Worm (Caenorhabditis elegans) whole organism, young adult: ENCODE measurements around the gene T04F3.1.

ENCODE experiments used
- C17E4.6 ChIP-seq: fragments of 200-800 bp; sonication (Bioruptor generic); IDR thresholded peaks from 2 replicates; pipeline ENCODE4 v1.3.6; 2022; ENCODE audit warnings: missing genetic modification reagents, missing genetic modification characterization, missing compliant biosample characterization
- D2030.7 ChIP-seq: fragments of 200-800 bp; sonication (Bioruptor generic); IDR thresholded peaks from 2 replicates; pipeline ENCODE4 v1.3.6; 2022; ENCODE audit warnings: missing genetic modification reagents, missing genetic modification characterization, missing compliant biosample characterization
- F10E7.11 ChIP-seq: sonication (generic microtip); optimal IDR thresholded peaks from 2 replicates; lab custom pipeline; 2017; ENCODE audit warnings: mild to moderate bottlenecking, missing genetic modification characterization, moderate library complexity, missing compliant biosample characterization
- F23B12.7 ChIP-seq: sonication (generic microtip); optimal IDR thresholded peaks from 2 replicates; lab custom pipeline; 2017; ENCODE audit warnings: missing genetic modification characterization, mild to moderate bottlenecking, missing compliant biosample characterization, antibody characterized with exemption, moderate library complexity; ENCODE audit not compliant: insufficient read depth
- F55B11.4 ChIP-seq: sonication (generic microtip); optimal IDR thresholded peaks from 2 replicates; lab custom pipeline; 2016; ENCODE audit warnings: missing compliant biosample characterization, missing genetic modification characterization, borderline replicate concordance; ENCODE audit not compliant: insufficient read depth
- F57A8.1 ChIP-seq: fragments of 200-800 bp; sonication (Bioruptor generic); optimal IDR thresholded peaks from 2 replicates; lab custom pipeline; 2018; ENCODE audit warnings: mild to moderate bottlenecking, missing genetic modification characterization, moderate library complexity, missing compliant biosample characterization
- F57C9.4 ChIP-seq: sonication (generic microtip); optimal IDR thresholded peaks from 2 replicates; lab custom pipeline; 2017; ENCODE audit warnings: mild to moderate bottlenecking, missing genetic modification characterization, missing compliant biosample characterization
- K12H6.12 ChIP-seq: fragments of 200-800 bp; sonication (Bioruptor generic); optimal IDR thresholded peaks from 2 replicates; lab custom pipeline; 2018; ENCODE audit warnings: mild to moderate bottlenecking, missing genetic modification characterization, missing compliant biosample characterization
- T26A5.8 ChIP-seq: sonication (generic microtip); optimal IDR thresholded peaks from 2 replicates; lab custom pipeline; 2016; ENCODE audit warnings: missing genetic modification characterization, missing compliant biosample characterization
- Y56A3A.18 ChIP-seq: fragments of 200-800 bp; sonication (Bioruptor generic); IDR thresholded peaks from 2 replicates; pipeline ENCODE4 v1.3.6; 2022; ENCODE audit warnings: missing genetic modification reagents, missing genetic modification characterization, missing compliant biosample characterization
- Y79H2A.3 ChIP-seq: fragments of 200-800 bp; sonication (Bioruptor generic); conservative IDR thresholded peaks from 2 replicates; pipeline ENCODE4 v1.3.6; 2022; ENCODE audit warnings: missing genetic modification reagents, missing genetic modification characterization, missing compliant biosample characterization
- aptf-2 ChIP-seq: fragments of 200-800 bp; sonication (Bioruptor generic); conservative IDR thresholded peaks from 2 replicates; pipeline ENCODE4 v1.3.6; 2022; ENCODE audit warnings: missing genetic modification reagents, missing genetic modification characterization, missing compliant biosample characterization
- aptf-3 ChIP-seq: fragments of 200-800 bp; sonication (Bioruptor generic); IDR thresholded peaks from 2 replicates; pipeline ENCODE4 v1.3.6; 2022; ENCODE audit warnings: missing genetic modification characterization, missing compliant biosample characterization
- atf-7 ChIP-seq: sonication (generic microtip); optimal IDR thresholded peaks from 2 replicates; lab custom pipeline; 2017; ENCODE audit warnings: mild to moderate bottlenecking, missing genetic modification characterization, missing compliant biosample characterization
- athp-1 ChIP-seq: sonication (generic microtip); optimal IDR thresholded peaks from 2 replicates; lab custom pipeline; 2017; ENCODE audit warnings: mild to moderate bottlenecking, missing genetic modification characterization, missing compliant biosample characterization
- attf-6 ChIP-seq: fragments of 200-800 bp; sonication (Bioruptor generic); IDR thresholded peaks from 2 replicates; pipeline ENCODE4 v1.3.6; 2022; ENCODE audit warnings: missing genetic modification reagents, missing genetic modification characterization, missing compliant biosample characterization
- bed-2 ChIP-seq: fragments of 200-800 bp; sonication (Bioruptor generic); IDR thresholded peaks from 2 replicates; pipeline ENCODE4 v1.3.6; 2022; ENCODE audit warnings: missing genetic modification reagents, missing genetic modification characterization, missing compliant biosample characterization
- ceh-100 ChIP-seq: fragments of 200-800 bp; sonication (Bioruptor generic); IDR thresholded peaks from 2 replicates; pipeline ENCODE4 v1.3.6; 2022; ENCODE audit warnings: missing genetic modification reagents, missing genetic modification characterization, missing compliant biosample characterization
- ceh-27 ChIP-seq: fragments of 200-800 bp; sonication (Bioruptor generic); optimal IDR thresholded peaks from 2 replicates; lab custom pipeline; 2018; ENCODE audit warnings: mild to moderate bottlenecking, missing genetic modification characterization, moderate library complexity, missing compliant biosample characterization
- die-1 ChIP-seq: sonication (generic microtip); optimal IDR thresholded peaks from 2 replicates; lab custom pipeline; 2016; ENCODE audit warnings: missing genotype, mild to moderate bottlenecking, missing genetic modification characterization, missing compliant biosample characterization
- dpl-1 ChIP-seq: fragments of 150-350 bp; optimal IDR thresholded peaks from 2 replicates; lab custom pipeline; 2014; ENCODE audit warnings: missing biosample characterization, missing genetic modification reagents, missing genetic modification characterization
- efl-1 ChIP-seq: fragments of 150-350 bp; optimal IDR thresholded peaks from 2 replicates; lab custom pipeline; 2014; ENCODE audit warnings: missing biosample characterization, missing genetic modification reagents, missing genetic modification characterization
- egl-18 ChIP-seq: fragments of 200-800 bp; sonication (Bioruptor generic); IDR thresholded peaks from 2 replicates; pipeline ENCODE4 v1.3.6; 2022; ENCODE audit warnings: missing genetic modification reagents, missing genetic modification characterization, missing compliant biosample characterization
- him-1 ChIP-seq: sonication (generic microtip); optimal IDR thresholded peaks from 2 replicates; lab custom pipeline; 2016; ENCODE audit warnings: missing genotype, missing genetic modification reagents, missing genetic modification characterization, missing compliant biosample characterization
- hlh-12 ChIP-seq: sonication (generic microtip); optimal IDR thresholded peaks from 2 replicates; lab custom pipeline; 2016; ENCODE audit warnings: missing genetic modification characterization, missing compliant biosample characterization
- hmg-1.2 ChIP-seq: fragments of 200-800 bp; sonication (Bioruptor generic); IDR thresholded peaks from 2 replicates; pipeline ENCODE4 v1.3.6; 2022; ENCODE audit warnings: missing genetic modification reagents, missing genetic modification characterization, missing compliant biosample characterization
- lag-1 ChIP-seq: fragments of 200-800 bp; sonication (Bioruptor generic); IDR thresholded peaks from 2 replicates; pipeline ENCODE4 v1.3.6; 2022; ENCODE audit warnings: missing genetic modification reagents, missing genetic modification characterization, missing compliant biosample characterization
- lin-26 ChIP-seq: fragments of 200-800 bp; sonication (Bioruptor generic); IDR thresholded peaks from 2 replicates; pipeline ENCODE4 v1.3.6; 2022; ENCODE audit warnings: missing genetic modification reagents, missing genetic modification characterization, missing compliant biosample characterization
- lin-35 ChIP-seq, 3 experiments: fragments of 150-350 bp in 2 of 3; sonication (generic microtip) in 1 of 3; optimal IDR thresholded peaks; 2 replicates each; lab custom pipeline; 2014 to 2018; ENCODE audit warnings: missing biosample characterization in 3 of 3, missing genetic modification characterization in 3 of 3, missing genetic modification reagents in 3 of 3
- lin-54 ChIP-seq: fragments of 200-800 bp; sonication (Bioruptor generic); optimal IDR thresholded peaks from 2 replicates; lab custom pipeline; 2018; ENCODE audit warnings: mild to moderate bottlenecking, missing genetic modification characterization, missing compliant biosample characterization
- lsl-1 ChIP-seq: fragments of 200-800 bp; sonication (Bioruptor generic); optimal IDR thresholded peaks from 2 replicates; lab custom pipeline; 2018; ENCODE audit warnings: mild to moderate bottlenecking, missing genetic modification characterization, moderate library complexity, missing compliant biosample characterization
- madf-3 ChIP-seq: fragments of 200-800 bp; sonication (Bioruptor generic); IDR thresholded peaks from 2 replicates; pipeline ENCODE4 v1.3.6; 2022; ENCODE audit warnings: missing genetic modification reagents, missing genetic modification characterization, missing compliant biosample characterization
- madf-6 ChIP-seq: fragments of 200-800 bp; sonication (Bioruptor generic); IDR thresholded peaks from 2 replicates; pipeline ENCODE4 v1.3.6; 2022; ENCODE audit warnings: missing genetic modification reagents, missing genetic modification characterization, missing compliant biosample characterization
- mcd-1 ChIP-seq: fragments of 200-800 bp; sonication (Bioruptor generic); IDR thresholded peaks from 2 replicates; pipeline ENCODE4 v1.3.6; 2022; ENCODE audit warnings: missing genetic modification reagents, missing genetic modification characterization, missing compliant biosample characterization
- nfya-1 ChIP-seq: sonication (generic microtip); optimal IDR thresholded peaks from 2 replicates; lab custom pipeline; 2017; ENCODE audit warnings: antibody characterized with exemption, missing compliant biosample characterization, missing genetic modification characterization, borderline replicate concordance; ENCODE audit not compliant: insufficient read depth
- nfyb-1 ChIP-seq: fragments of 200-800 bp; sonication (Bioruptor generic); IDR thresholded peaks from 2 replicates; pipeline ENCODE4 v1.3.6; 2022; ENCODE audit warnings: missing genetic modification reagents, missing genetic modification characterization, missing compliant biosample characterization
- pha-4 ChIP-seq: fragments of 150-350 bp; sonication (generic microtip); optimal IDR thresholded peaks from 2 replicates; lab custom pipeline; 2014; ENCODE audit warnings: missing biosample characterization, missing genetic modification reagents, missing genetic modification characterization
- sea-2 ChIP-seq: fragments of 200-800 bp; sonication (Bioruptor generic); IDR thresholded peaks from 2 replicates; pipeline ENCODE4 v1.3.6; 2022; ENCODE audit warnings: missing genetic modification characterization, missing compliant biosample characterization
- snpc-3.4 ChIP-seq: sonication (generic microtip); optimal IDR thresholded peaks from 2 replicates; lab custom pipeline; 2017; ENCODE audit warnings: missing genetic modification characterization, mild to moderate bottlenecking, missing compliant biosample characterization, antibody characterized with exemption, moderate library complexity, missing genotype, missing genetic modification reagents
- unc-130 ChIP-seq: sonication (generic microtip); optimal IDR thresholded peaks from 2 replicates; lab custom pipeline; 2016; ENCODE audit warnings: missing genetic modification reagents, missing genetic modification characterization, missing compliant biosample characterization
- ztf-26 ChIP-seq: sonication (generic microtip); optimal IDR thresholded peaks from 2 replicates; lab custom pipeline; 2017; ENCODE audit warnings: missing genetic modification characterization, missing compliant biosample characterization
- ztf-3 ChIP-seq: fragments of 200-800 bp; sonication (Bioruptor generic); optimal IDR thresholded peaks from 2 replicates; lab custom pipeline; 2018; ENCODE audit warnings: mild to moderate bottlenecking, missing genetic modification characterization, missing compliant biosample characterization

T04F3.1 gene

DNA sequence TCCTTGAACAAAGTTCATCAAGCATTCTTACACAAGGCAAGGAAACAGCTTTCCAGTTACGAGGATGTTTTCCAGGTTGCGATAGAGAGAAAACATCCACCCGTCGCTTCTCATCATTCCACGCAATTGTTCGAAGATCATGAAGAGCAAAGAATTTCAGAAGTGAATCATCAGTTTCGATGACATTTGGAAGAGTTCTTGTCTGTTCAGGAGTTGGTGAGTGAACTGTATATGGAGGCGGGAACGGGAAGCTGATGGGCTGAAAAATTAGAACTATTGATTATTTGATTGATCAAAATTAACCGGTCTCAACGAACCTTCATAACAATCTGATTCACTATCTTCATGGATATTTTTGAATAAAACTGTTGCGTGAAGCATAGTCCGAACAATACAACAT lies 7.8 kb upstream of the T04F3.1 start:
- no peak for TF ChIP-seq ztf-26 (tag; lab: Kevin White, UChicago)

DNA sequence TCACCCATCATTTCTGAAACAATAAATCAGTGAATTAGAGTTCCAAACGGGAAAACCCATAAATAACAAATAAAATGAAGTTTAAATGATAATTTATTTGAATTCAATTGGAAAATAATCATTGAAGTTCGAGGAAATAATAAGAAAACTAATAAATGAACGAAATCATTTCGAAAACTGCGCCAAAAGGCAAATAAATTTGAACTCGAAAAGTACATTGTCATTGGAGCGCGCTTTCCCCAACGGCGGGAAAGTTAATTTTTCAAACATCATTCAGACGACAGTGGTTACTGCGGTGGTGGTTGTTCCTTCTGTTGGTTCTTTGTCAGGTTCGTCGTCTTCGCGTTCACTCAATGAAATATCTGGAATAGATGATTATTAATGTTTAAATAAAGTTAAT lies 6.4 kb upstream of the T04F3.1 start, which contains the start of gene npp-22:
Gene npp-22, minus strand, starts transcription at position 13 of the 400 bp plus-strand sequence.
- TF ChIP-seq athp-1 (tag; lab: Kevin White, UChicago) (no peak), efl-1 (GFP tag; lab: Kevin White, UChicago) (peak; percentile 89), lsl-1 (GFP tag; lab: Kevin White, UChicago) (peak; percentile 40), mcd-1 (GFP tag; lab: Robert Waterston, UW) (peak; percentile 89), madf-6 (GFP tag; lab: Robert Waterston, UW) (peak; percentile 74; the same call in 1 of the 2 replicates), madf-3 (GFP tag; lab: Robert Waterston, UW) (0 out of 2 replicates have a peak, but pooled peaks have one; percentile 47), lin-54 (GFP tag; lab: Kevin White, UChicago) (peak; percentile 90), D2030.7 (0 out of 2 replicates have a peak, but pooled peaks have one; percentile 22), snpc-3.4 (tag; lab: Kevin White, UChicago) (peak; percentile 14), aptf-3 (no peak), aptf-2 (0 out of 2 replicates have a peak, but pooled peaks have one; percentile 46), ztf-3 (GFP tag; lab: Kevin White, UChicago) (no peak), dpl-1 (GFP tag; lab: Kevin White, UChicago) (peak; percentile 85), lin-35 (GFP tag; optimal IDR thresholded peaks at IDR 0.05; lab: Kevin White, UChicago) (peak in 1 of 3 experiments; percentile 61)

DNA sequence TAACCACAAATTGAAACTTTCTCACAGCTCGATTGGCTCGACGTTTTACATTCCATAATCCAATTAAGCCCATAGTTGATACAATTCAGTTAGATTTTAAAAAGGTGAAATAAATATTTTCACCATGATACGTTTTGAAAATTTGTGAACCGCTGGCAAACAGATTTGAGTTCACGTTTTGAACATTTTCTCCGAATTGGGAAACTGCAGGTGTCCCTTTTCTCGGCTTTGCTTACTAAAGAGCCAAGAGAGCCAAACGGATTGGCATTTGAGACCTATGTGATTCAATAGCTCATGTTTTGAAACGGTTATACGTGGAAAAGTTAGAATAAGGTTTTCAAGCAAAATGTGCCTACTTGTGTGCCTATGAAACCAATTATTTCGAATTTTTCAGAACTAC lies 3.0 kb upstream of the T04F3.1 start, which contains the start of gene spe-42:
Gene spe-42, minus strand, starts transcription at position 101 of the 400 bp plus-strand sequence.
- TF ChIP-seq F55B11.4 (tag; lab: Kevin White, UChicago): no peak
- TF ChIP-seq mcd-1 (GFP tag; lab: Robert Waterston, UW): no peak
- TF ChIP-seq F57A8.1 (GFP tag; lab: Kevin White, UChicago): no peak
- TF ChIP-seq K12H6.12 (tag; lab: Kevin White, UChicago): no peak
- TF ChIP-seq atf-7 (tag; lab: Kevin White, UChicago): no peak
- no peak for TF ChIP-seq T26A5.8
- TF ChIP-seq F23B12.7 (tag; lab: Kevin White, UChicago): no peak
- no peak for TF ChIP-seq F10E7.11 (tag; lab: Kevin White, UChicago)
- TF ChIP-seq pha-4: no peak
- no peak for TF ChIP-seq hmg-1.2 (GFP tag; lab: Robert Waterston, UW)
- no peak for TF ChIP-seq lin-26 (GFP tag; lab: Robert Waterston, UW)
- TF ChIP-seq him-1 (tag; lab: Kevin White, UChicago): no peak
- no peak for TF ChIP-seq F57C9.4 (tag; lab: Kevin White, UChicago)
- TF ChIP-seq nfya-1 (tag; lab: Kevin White, UChicago): no peak
- TF ChIP-seq dpl-1 (GFP tag; lab: Kevin White, UChicago): no peak
- no peak for TF ChIP-seq aptf-3
- no peak for TF ChIP-seq lag-1

DNA sequence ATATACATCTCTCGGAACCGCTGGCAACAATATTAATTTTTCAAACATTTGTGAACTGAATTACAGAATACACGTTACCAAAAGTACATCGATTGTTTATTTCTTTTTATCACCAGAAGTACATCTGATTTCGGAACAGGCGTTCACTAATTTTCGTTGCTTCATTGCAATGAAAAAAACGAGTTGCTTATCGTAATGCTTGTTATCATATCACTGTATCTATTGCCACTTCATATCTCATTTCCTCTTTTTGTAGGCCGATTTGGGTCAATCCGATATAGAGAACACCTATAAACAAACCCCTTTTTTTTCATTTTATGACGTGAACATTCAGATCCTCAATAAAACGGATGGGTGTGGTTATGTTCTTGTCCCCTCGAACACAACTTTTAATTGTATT lies 2.5 kb upstream of the T04F3.1 start:
- TF ChIP-seq bed-2 (GFP tag; lab: Robert Waterston, UW) (no peak), Y56A3A.18 (GFP tag; lab: Robert Waterston, UW) (no peak), die-1 (no peak), C17E4.6 (GFP tag; lab: Robert Waterston, UW) (no peak), ceh-100 (GFP tag; lab: Robert Waterston, UW) (no peak), nfyb-1 (GFP tag; lab: Robert Waterston, UW) (no peak), lin-26 (GFP tag; lab: Robert Waterston, UW) (no peak), attf-6 (GFP tag; lab: Robert Waterston, UW) (no peak), egl-18 (GFP tag; lab: Robert Waterston, UW) (no peak), ceh-27 (no peak), unc-130 (GFP tag; lab: Kevin White, UChicago) (no peak), hlh-12 (tag; lab: Kevin White, UChicago) (no peak), sea-2 (GFP tag; lab: Robert Waterston, UW) (no peak), lin-35 (GFP tag; optimal IDR thresholded peaks at IDR 0.05; lab: Kevin White, UChicago) (no peak), hmg-1.2 (GFP tag; lab: Robert Waterston, UW) (no peak), snpc-3.4 (tag; lab: Kevin White, UChicago) (no peak), Y79H2A.3 (GFP tag; lab: Robert Waterston, UW) (no peak)
